Worm (Caenorhabditis elegans) whole organism, L3 larva: ENCODE results near the gene srlf-36.

Experiments used
- ama-1 ChIP-seq: fragments of 150-350 bp; optimal IDR thresholded peaks from 2 replicates; lab custom pipeline; 2018
- ceh-28 ChIP-seq: fragments of 150-350 bp; optimal IDR thresholded peaks from 2 replicates; lab custom pipeline; 2014; ENCODE audit warnings: missing biosample characterization, missing genetic modification reagents, missing genetic modification characterization
- ceh-82 ChIP-seq: fragments of 150-350 bp; optimal IDR thresholded peaks from 2 replicates; lab custom pipeline; 2014; ENCODE audit warnings: missing biosample characterization, missing genetic modification characterization
- egl-27 ChIP-seq: sonication (generic microtip); optimal IDR thresholded peaks from 4 replicates; lab custom pipeline; 2017; ENCODE audit warnings: missing biosample characterization, missing genetic modification reagents, missing genetic modification characterization
- elt-2 ChIP-seq: sonication (generic microtip); optimal IDR thresholded peaks from 2 replicates; lab custom pipeline; 2016; ENCODE audit warnings: missing genetic modification reagents, mild to moderate bottlenecking, missing genetic modification characterization, missing compliant biosample characterization
- fkh-10 ChIP-seq: sonication (generic microtip); optimal IDR thresholded peaks from 2 replicates; lab custom pipeline; 2017; ENCODE audit warnings: missing biosample characterization, missing genetic modification reagents, missing genetic modification characterization
- jun-1 ChIP-seq: fragments of 150-350 bp; optimal IDR thresholded peaks from 2 replicates; lab custom pipeline; 2014; ENCODE audit warnings: missing biosample characterization, missing genetic modification reagents, missing genetic modification characterization
- lin-15B ChIP-seq: fragments of 150-350 bp; optimal IDR thresholded peaks from 2 replicates; lab custom pipeline; 2014; ENCODE audit warnings: missing biosample characterization, missing genetic modification characterization
- nfya-1 ChIP-seq: sonication (generic microtip); optimal IDR thresholded peaks from 2 replicates; lab custom pipeline; 2017; ENCODE audit warnings: missing genetic modification characterization, mild to moderate bottlenecking, missing compliant biosample characterization, antibody characterized with exemption, moderate library complexity; ENCODE audit not compliant: insufficient read depth
- nhr-23 ChIP-seq: fragments of 150-350 bp; optimal IDR thresholded peaks from 2 replicates; lab custom pipeline; 2014; ENCODE audit warnings: missing biosample characterization, missing genetic modification reagents, missing genetic modification characterization
- nhr-77 ChIP-seq: fragments of 150-350 bp; optimal IDR thresholded peaks from 2 replicates; lab custom pipeline; 2014; ENCODE audit warnings: missing biosample characterization, missing genetic modification characterization
- snpc-4 ChIP-seq: fragments of 150-350 bp; optimal IDR thresholded peaks from 2 replicates; lab custom pipeline; 2014; ENCODE audit warnings: missing biosample characterization, missing genetic modification characterization
- unc-62 ChIP-seq: fragments of 150-350 bp; sonication (generic microtip); optimal IDR thresholded peaks from 4 replicates; lab custom pipeline; 2014; ENCODE audit warnings: missing biosample characterization, missing genetic modification reagents, missing genetic modification characterization
- ztf-11 ChIP-seq: fragments of 150-350 bp; optimal IDR thresholded peaks from 2 replicates; lab custom pipeline; 2014; ENCODE audit warnings: missing biosample characterization, missing genetic modification characterization

DNA sequence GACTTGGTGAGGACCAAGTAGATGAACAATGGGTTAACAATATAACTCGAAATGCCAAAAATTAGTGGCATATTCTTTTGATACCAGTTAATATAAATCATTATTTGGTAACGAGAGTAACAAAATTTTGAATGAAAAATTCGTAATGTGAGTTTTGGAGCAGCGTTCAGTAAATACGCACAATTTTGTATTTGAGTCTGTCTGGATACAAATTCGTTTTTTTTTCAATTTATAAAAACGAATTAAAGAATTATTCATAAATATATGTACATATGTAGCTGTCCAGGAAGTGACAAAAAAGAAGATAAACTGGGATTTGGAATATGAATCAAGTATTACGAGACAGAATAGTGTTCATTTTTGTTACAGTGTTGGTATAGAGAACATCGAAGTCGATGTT is 43.4 kb upstream of the srlf-36 start, which contains the start of gene srj-5:
- TF ChIP-seq nhr-77 (tag; lab: Kevin White, UChicago) (no peak), snpc-4 (tag; lab: Kevin White, UChicago) (no peak), nhr-23 (tag; lab: Kevin White, UChicago) (no peak), unc-62 (GFP tag; lab: Kevin White, UChicago) (no peak), lin-15B (tag; lab: Kevin White, UChicago) (no peak), fkh-10 (GFP tag; lab: Kevin White, UChicago) (no peak), ceh-28 (tag; lab: Kevin White, UChicago) (no peak), ama-1 (lab: Kevin White, UChicago) (no peak), jun-1 (no peak), ztf-11 (tag; lab: Kevin White, UChicago) (no peak), elt-2 (no peak), egl-27 (tag; lab: Kevin White, UChicago) (no peak), nfya-1 (tag; lab: Kevin White, UChicago) (no peak), ceh-82 (tag; lab: Kevin White, UChicago) (no peak)
